Fruit fly (Drosophila melanogaster): ENCODE measurements around the gene CG11369.

Gene CG11369

dm6 chrX:7534864-7535263 is 39.2 kb upstream of the CG11369 start (continued):
- peak; percentile 17 for TF ChIP-seq PHDP (tag; optimal IDR thresholded peaks at IDR 0.05)
- TF ChIP-seq cad (GFP tag; optimal IDR thresholded peaks at IDR 0.05) = no peak
- TF ChIP-seq CG3995 (GFP tag; optimal IDR thresholded peaks at IDR 0.05) = no peak
- TF ChIP-seq Elba2 (GFP tag; optimal IDR thresholded peaks at IDR 0.05) = no peak
- TF ChIP-seq CG4820 (GFP tag; optimal IDR thresholded peaks at IDR 0.05) = no peak
- TF ChIP-seq sr (GFP tag; IDR thresholded peaks at IDR 0.05) = no peak
- no peak for TF ChIP-seq CG31388 (GFP tag; optimal IDR thresholded peaks at IDR 0.05)
- no peak for TF ChIP-seq Poxn (GFP tag; IDR thresholded peaks at IDR 0.05)
- TF ChIP-seq Mes4 (GFP tag; optimal IDR thresholded peaks at IDR 0.05) = no peak
- TF ChIP-seq CG11696 (GFP tag; IDR thresholded peaks at IDR 0.05) = no peak
- peak; percentile 51 for TF ChIP-seq CG1603 (tag; optimal IDR thresholded peaks at IDR 0.05)
- no peak for TF ChIP-seq YL-1 (GFP tag; optimal IDR thresholded peaks at IDR 0.05)
- no peak for TF ChIP-seq pzg (GFP tag; optimal IDR thresholded peaks at IDR 0.05)
- TF ChIP-seq ara (GFP tag; IDR thresholded peaks at IDR 0.05) = peak; percentile 8; the same call in 1 of the 2 replicates
- TF ChIP-seq row (GFP tag; IDR thresholded peaks at IDR 0.05) = peak; percentile 53; the same call in 2 of the 3 replicates
- TF ChIP-seq CG17361 (GFP tag; IDR thresholded peaks at IDR 0.05) = peak; percentile 50; the same call in 1 of the 3 replicates

dm6 chrX:7536859-7537258 is 37.2 kb upstream of the CG11369 start, which contains the start of gene CG32720:
Gene CG32720 (minus strand): TSS chrX:7536959.
- TF ChIP-seq Lim3 (GFP tag; IDR thresholded peaks at IDR 0.05) (no peak), CG4617 (GFP tag; optimal IDR thresholded peaks at IDR 0.05; ENCODE audit: borderline replicate concordance) (no peak), corto (GFP tag; optimal IDR thresholded peaks at IDR 0.05) (no peak), CG16815 (GFP tag; optimal IDR thresholded peaks at IDR 0.05) (no peak), tup (GFP tag; optimal IDR thresholded peaks at IDR 0.05) (no peak), lbe (GFP tag; optimal IDR thresholded peaks at IDR 0.05) (no peak), Hand (GFP tag; optimal IDR thresholded peaks at IDR 0.05) (no peak), CG7987 (GFP tag; optimal IDR thresholded peaks at IDR 0.05) (no peak), CG11504 (tag; optimal IDR thresholded peaks at IDR 0.05) (no peak), CG12391 (tag; optimal IDR thresholded peaks at IDR 0.05) (no peak), caup (GFP tag; optimal IDR thresholded peaks at IDR 0.05; ENCODE audit: severe bottlenecking) (no peak)

- TF ChIP-seq nom (GFP tag; optimal IDR thresholded peaks at IDR 0.05) (peak; percentile 24), Elba2 (GFP tag; optimal IDR thresholded peaks at IDR 0.05) (no peak), Abd-B (GFP tag; optimal IDR thresholded peaks at IDR 0.05) (peak; percentile 42), CG6813 (GFP tag; optimal IDR thresholded peaks at IDR 0.05) (no peak), CG7928 (GFP tag; optimal IDR thresholded peaks at IDR 0.05) (no peak), gem (tag; optimal IDR thresholded peaks at IDR 0.05) (no peak), odd (GFP tag; optimal IDR thresholded peaks at IDR 0.05) (no peak), CG10543 (GFP tag; optimal IDR thresholded peaks at IDR 0.05) (no peak), oc (tag; optimal IDR thresholded peaks at IDR 0.05) (no peak), CG15514 (GFP tag; optimal IDR thresholded peaks at IDR 0.05) (no peak), CG17186 (GFP tag; optimal IDR thresholded peaks at IDR 0.05) (no peak), CG2120 (GFP tag; optimal IDR thresholded peaks at IDR 0.05) (no peak), CG3847 (GFP tag; IDR thresholded peaks at IDR 0.05) (no peak), E2f1 (GFP tag; IDR thresholded peaks at IDR 0.05) (no peak), CG3995 (GFP tag; optimal IDR thresholded peaks at IDR 0.05) (no peak), CG2712 (tag; optimal IDR thresholded peaks at IDR 0.05) (peak; percentile 19), dm (GFP tag; optimal IDR thresholded peaks at IDR 0.05) (no peak), CG3726 (GFP tag; IDR thresholded peaks at IDR 0.05) (no peak), sd (tag; optimal IDR thresholded peaks at IDR 0.05) (no peak), CG8388 (GFP tag; optimal IDR thresholded peaks at IDR 0.05) (no peak), CG1647 (GFP tag; optimal IDR thresholded peaks at IDR 0.05) (no peak), grn (GFP tag; optimal IDR thresholded peaks at IDR 0.05) (peak; percentile 72), Dp (GFP tag; optimal IDR thresholded peaks at IDR 0.05) (no peak), CG3407 (GFP tag; optimal IDR thresholded peaks at IDR 0.05) (no peak), ara (GFP tag; IDR thresholded peaks at IDR 0.05) (0 out of 2 replicates have a peak, but pooled peaks have one; percentile 23)
Observed at dm6 chrX:7537829-7538228, 36.3 kb upstream of the CG11369 start.
